Fruit fly (Drosophila melanogaster): ENCODE data around the gene CG15046.

DNA sequence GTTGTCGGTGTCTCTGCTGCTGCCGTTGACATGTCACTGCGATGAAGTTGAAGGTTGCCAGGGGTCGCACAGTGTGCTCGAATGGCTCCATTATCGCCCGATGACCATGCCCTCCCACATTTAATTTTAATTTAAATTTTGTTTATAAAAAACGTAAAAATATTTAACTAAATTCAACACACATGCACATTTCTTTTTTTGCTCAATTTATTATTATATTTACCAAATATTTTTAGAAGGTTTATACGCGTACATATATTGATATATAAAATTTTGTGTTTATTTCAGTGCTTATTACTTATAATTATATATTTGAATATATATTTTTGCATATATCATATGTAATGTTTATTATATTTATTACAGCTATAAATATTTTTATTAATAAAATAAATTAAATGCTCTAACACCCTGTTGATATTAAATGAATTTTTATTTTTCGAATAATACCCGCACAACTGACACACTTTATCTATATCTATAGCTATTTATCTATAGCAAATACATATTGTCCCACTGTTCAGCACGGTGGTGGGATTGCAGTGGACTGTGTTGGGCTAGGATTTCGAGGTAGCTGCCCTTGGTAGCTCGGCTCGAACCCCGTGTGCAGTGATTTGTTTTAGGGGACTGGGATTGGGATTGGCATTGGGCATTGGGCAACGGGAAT, 33.9 kb upstream of the CG15046 start:
- no peak for TF ChIP-seq Jra (GFP tag; optimal IDR thresholded peaks at IDR 0.05)
- TF ChIP-seq pan (optimal IDR thresholded peaks at IDR 0.05) = no peak
- TF ChIP-seq Sp1 (GFP tag; optimal IDR thresholded peaks at IDR 0.05) = no peak
- no peak for TF ChIP-seq Hr78 (GFP tag; optimal IDR thresholded peaks at IDR 0.05)
- no peak for TF ChIP-seq sage (GFP tag; optimal IDR thresholded peaks at IDR 0.05)
- TF ChIP-seq woc (GFP tag; optimal IDR thresholded peaks at IDR 0.05) = no peak
- TF ChIP-seq HLH106 (tag; optimal IDR thresholded peaks at IDR 0.05) = no peak
- no peak for TF ChIP-seq Vsx2 (GFP tag; optimal IDR thresholded peaks at IDR 0.05; ENCODE audit: partially characterized antibody)
- TF ChIP-seq Abd-B (GFP tag; optimal IDR thresholded peaks at IDR 0.05) = no peak

All from whole organism, wandering third instar larva.